Fruit fly (Drosophila melanogaster) whole organism, prepupa: ENCODE data around the gene PMCA.

Experiments
- Blimp-1 ChIP-seq: fragments of 200-800 bp; sonication (Bioruptor generic); optimal IDR thresholded peaks from 3 replicates; lab custom pipeline; 2017; ENCODE audit warnings: missing biosample characterization, missing genetic modification characterization, mild to moderate bottlenecking, moderate library complexity, missing genetic modification reagents
- CG10631 ChIP-seq: fragments of 200-800 bp; sonication (Bioruptor generic); optimal IDR thresholded peaks from 2 replicates; lab custom pipeline; 2016; ENCODE audit warnings: missing biosample characterization, missing genetic modification characterization
- CG11762 ChIP-seq: fragments of 200-800 bp; sonication (Bioruptor generic); optimal IDR thresholded peaks from 3 replicates; lab custom pipeline; 2016; ENCODE audit warnings: missing biosample characterization, missing genetic modification characterization; ENCODE audit not compliant: insufficient read depth
- CG11902 ChIP-seq: fragments of 200-800 bp; sonication (Bioruptor generic); optimal IDR thresholded peaks from 3 replicates; lab custom pipeline; 2016; ENCODE audit warnings: missing biosample characterization, missing genetic modification characterization
- CG15336 ChIP-seq: fragments of 200-800 bp; sonication (Bioruptor generic); IDR thresholded peaks from 2 replicates; pipeline ENCODE4 v1.3.6; 2022; ENCODE audit warnings: missing biosample characterization, missing genetic modification characterization
- CG1621 ChIP-seq: fragments of 200-800 bp; sonication (Bioruptor generic); optimal IDR thresholded peaks from 3 replicates; lab custom pipeline; 2018; ENCODE audit warnings: missing biosample characterization, mild to moderate bottlenecking, missing genetic modification characterization
- CG16779 ChIP-seq: fragments of 200-800 bp; sonication (Bioruptor generic); optimal IDR thresholded peaks from 3 replicates; lab custom pipeline; 2017; ENCODE audit warnings: missing biosample characterization, mild to moderate bottlenecking, missing genetic modification characterization
- CG31627 ChIP-seq: fragments of 200-800 bp; sonication (Bioruptor generic); optimal IDR thresholded peaks from 3 replicates; lab custom pipeline; 2016; ENCODE audit warnings: missing biosample characterization, missing genetic modification characterization
- CG32006 ChIP-seq: fragments of 200-800 bp; sonication (Bioruptor generic); optimal IDR thresholded peaks from 3 replicates; lab custom pipeline; 2017; ENCODE audit warnings: missing biosample characterization, mild to moderate bottlenecking, missing genetic modification characterization
- CG34406 ChIP-seq: fragments of 200-800 bp; sonication (Bioruptor generic); optimal IDR thresholded peaks from 3 replicates; lab custom pipeline; 2016; ENCODE audit warnings: missing biosample characterization, missing genetic modification characterization
- CG3919 ChIP-seq: fragments of 200-800 bp; sonication (Bioruptor generic); optimal IDR thresholded peaks from 3 replicates; lab custom pipeline; 2016; ENCODE audit warnings: missing biosample characterization, missing genetic modification characterization
- CG6276 ChIP-seq: fragments of 200-800 bp; sonication (Bioruptor generic); optimal IDR thresholded peaks from 2 replicates; lab custom pipeline; 2017; ENCODE audit warnings: missing biosample characterization, mild to moderate bottlenecking, missing genetic modification characterization
- CG6792 ChIP-seq: fragments of 200-800 bp; sonication (Bioruptor generic); optimal IDR thresholded peaks from 3 replicates; lab custom pipeline; 2016; ENCODE audit warnings: missing biosample characterization, missing genetic modification characterization
- CG6808 ChIP-seq: fragments of 200-800 bp; sonication (Bioruptor generic); optimal IDR thresholded peaks from 3 replicates; lab custom pipeline; 2017; ENCODE audit warnings: missing biosample characterization, missing genetic modification characterization, mild to moderate bottlenecking, moderate library complexity, missing genetic modification reagents
- CG6854 ChIP-seq: fragments of 200-800 bp; sonication (Bioruptor generic); optimal IDR thresholded peaks from 2 replicates; lab custom pipeline; 2017; ENCODE audit warnings: missing biosample characterization, mild to moderate bottlenecking, missing genetic modification characterization
- CG8319 ChIP-seq: fragments of 200-800 bp; sonication (Bioruptor generic); optimal IDR thresholded peaks from 3 replicates; lab custom pipeline; 2016; ENCODE audit warnings: missing biosample characterization, missing genetic modification characterization
- CG8632 ChIP-seq: fragments of 200-800 bp; sonication (Bioruptor generic); optimal IDR thresholded peaks from 3 replicates; lab custom pipeline; 2016; ENCODE audit warnings: missing biosample characterization, missing genetic modification characterization
- CG9139 ChIP-seq: fragments of 200-800 bp; sonication (Bioruptor generic); optimal IDR thresholded peaks from 3 replicates; lab custom pipeline; 2017; ENCODE audit warnings: missing biosample characterization, mild to moderate bottlenecking, missing genetic modification characterization
- Eip78C ChIP-seq: fragments of 200-800 bp; sonication (Bioruptor generic); peaks from one replicate; lab custom pipeline; 2016; ENCODE audit warnings: missing biosample characterization, missing genetic modification characterization
- Eip93F ChIP-seq: fragments of 200-800 bp; sonication (Bioruptor generic); optimal IDR thresholded peaks from 2 replicates; lab custom pipeline; 2016; ENCODE audit warnings: missing biosample characterization, mild to moderate bottlenecking, missing genetic modification characterization
- Ets21C ChIP-seq: fragments of 200-800 bp; sonication (Bioruptor generic); optimal IDR thresholded peaks from 3 replicates; lab custom pipeline; 2016; ENCODE audit warnings: missing biosample characterization, missing genetic modification characterization
- Gug ChIP-seq: fragments of 200-800 bp; sonication (Bioruptor generic); IDR thresholded peaks from 2 replicates; pipeline ENCODE4 v1.3.6; 2022; ENCODE audit warnings: missing biosample characterization, missing genetic modification characterization
- Hr38 ChIP-seq: sonication (Bioruptor generic); optimal IDR thresholded peaks from 2 replicates; lab custom pipeline; 2016; ENCODE audit warnings: missing biosample characterization, missing genetic modification characterization
- Hr39 ChIP-seq: fragments of 200-800 bp; sonication (Bioruptor generic); optimal IDR thresholded peaks from 2 replicates; lab custom pipeline; 2016; ENCODE audit warnings: missing biosample characterization, missing genetic modification characterization
- Hr4 ChIP-seq: fragments of 200-800 bp; sonication (Bioruptor generic); optimal IDR thresholded peaks from 3 replicates; lab custom pipeline; 2016; ENCODE audit warnings: missing biosample characterization, missing genetic modification characterization
- Lpt ChIP-seq: fragments of 200-800 bp; sonication (Bioruptor generic); optimal IDR thresholded peaks from 3 replicates; lab custom pipeline; 2016; ENCODE audit warnings: missing biosample characterization, missing genetic modification characterization
- Met ChIP-seq: fragments of 200-800 bp; sonication (Bioruptor generic); optimal IDR thresholded peaks from 3 replicates; lab custom pipeline; 2016; ENCODE audit warnings: missing biosample characterization, missing genetic modification characterization
- OdsH ChIP-seq: fragments of 200-800 bp; sonication (Bioruptor generic); optimal IDR thresholded peaks from 3 replicates; lab custom pipeline; 2016; ENCODE audit warnings: missing biosample characterization, missing genetic modification characterization
- Smox ChIP-seq: fragments of 200-800 bp; sonication (Bioruptor generic); optimal IDR thresholded peaks from 3 replicates; lab custom pipeline; 2016; ENCODE audit warnings: missing biosample characterization, missing genetic modification characterization
- Sox102F ChIP-seq: fragments of 200-800 bp; sonication (Bioruptor generic); optimal IDR thresholded peaks from 2 replicates; lab custom pipeline; 2016; ENCODE audit warnings: missing biosample characterization, mild to moderate bottlenecking, missing genetic modification characterization
- Sox14 ChIP-seq: fragments of 200-800 bp; sonication (Bioruptor generic); optimal IDR thresholded peaks from 3 replicates; lab custom pipeline; 2016; ENCODE audit warnings: missing biosample characterization, missing genetic modification characterization
- achi ChIP-seq: fragments of 200-800 bp; sonication (Bioruptor generic); optimal IDR thresholded peaks from 3 replicates; lab custom pipeline; 2016; ENCODE audit warnings: missing biosample characterization, missing genetic modification characterization
- cyc ChIP-seq: fragments of 200-800 bp; sonication (Bioruptor generic); optimal IDR thresholded peaks from 3 replicates; lab custom pipeline; 2016; ENCODE audit warnings: missing biosample characterization, missing genetic modification characterization
- dsx ChIP-seq: fragments of 200-800 bp; optimal IDR thresholded peaks from 3 replicates; lab custom pipeline; 2019; ENCODE audit warnings: missing biosample characterization, mild to moderate bottlenecking, missing genetic modification characterization, moderate library complexity; ENCODE audit not compliant: poor library complexity, severe bottlenecking
- eg ChIP-seq: fragments of 200-800 bp; sonication (Bioruptor generic); IDR thresholded peaks from 3 replicates; pipeline ENCODE4 v1.3.6; 2022; ENCODE audit warnings: missing biosample characterization, missing genetic modification characterization
- esn ChIP-seq: fragments of 200-800 bp; sonication (Bioruptor generic); optimal IDR thresholded peaks from 2 replicates; lab custom pipeline; 2016; ENCODE audit warnings: missing biosample characterization, mild to moderate bottlenecking, missing genetic modification characterization, moderate library complexity
- fd85E ChIP-seq: fragments of 200-800 bp; sonication (Bioruptor generic); optimal IDR thresholded peaks from 3 replicates; lab custom pipeline; 2016; ENCODE audit warnings: missing biosample characterization, missing genetic modification characterization
- fkh ChIP-seq: fragments of 200-800 bp; sonication (Bioruptor generic); optimal IDR thresholded peaks from 3 replicates; lab custom pipeline; 2017; ENCODE audit warnings: missing biosample characterization, mild to moderate bottlenecking, missing genetic modification characterization, moderate library complexity
- lz ChIP-seq: fragments of 200-800 bp; sonication (Bioruptor generic); optimal IDR thresholded peaks from 3 replicates; lab custom pipeline; 2016; ENCODE audit warnings: missing biosample characterization, missing genetic modification characterization
- pdm3 ChIP-seq: fragments of 200-800 bp; sonication (Bioruptor generic); optimal IDR thresholded peaks from 3 replicates; lab custom pipeline; 2016; ENCODE audit warnings: missing biosample characterization, missing genetic modification characterization
- ss ChIP-seq, 2 experiments: fragments of 200-800 bp; sonication (Bioruptor generic); optimal IDR thresholded peaks; 2 replicates in 1 of 2; 3 replicates in 1 of 2; lab custom pipeline; 2017 to 2018; ENCODE audit warnings: mild to moderate bottlenecking in 2 of 2, missing biosample characterization in 2 of 2, missing genetic modification characterization in 2 of 2, moderate library complexity in 1 of 2
- svp ChIP-seq: fragments of 200-800 bp; sonication (Bioruptor generic); peaks from one replicate; lab custom pipeline; 2016; ENCODE audit warnings: missing biosample characterization, missing genetic modification characterization
- topi ChIP-seq: fragments of 200-800 bp; sonication (Bioruptor generic); optimal IDR thresholded peaks from 3 replicates; lab custom pipeline; 2016; ENCODE audit warnings: missing biosample characterization, missing genetic modification characterization

Gene PMCA

dm6 chr4:404325-404724, 45.6 kb upstream of the PMCA start (continued):
- TF ChIP-seq Hr39 (GFP tag; lab: Kevin White, UChicago) (no peak), eg (no peak), CG8319 (GFP tag; lab: Kevin White, UChicago) (no peak), CG11902 (GFP tag; lab: Kevin White, UChicago) (no peak), pdm3 (GFP tag; lab: Kevin White, UChicago) (peak; percentile 19), CG15336 (GFP tag; lab: Robert Waterston, UW) (no peak), CG6792 (no peak)
- TF ChIP-seq, all 60 proteins: peak for 25

dm6 chr4:402928-403575, 44.3 kb upstream of the PMCA start:
- TF ChIP-seq CG10631 (GFP tag; lab: Kevin White, UChicago) (no peak), Lpt (GFP tag; lab: Kevin White, UChicago) (no peak), CG3919 (GFP tag; lab: Kevin White, UChicago) (no peak), CG1621 (tag; lab: Kevin White, UChicago) (no peak), CG11762 (GFP tag; lab: Kevin White, UChicago) (no peak), eg (no peak), Ets21C (GFP tag; lab: Kevin White, UChicago) (no peak), Blimp-1 (GFP tag; lab: Kevin White, UChicago) (no peak), Eip93F (GFP tag; lab: Kevin White, UChicago) (no peak), achi (GFP tag; lab: Kevin White, UChicago) (no peak), Gug (GFP tag; lab: Robert Waterston, UW) (no peak), CG34406 (GFP tag; lab: Kevin White, UChicago) (no peak), Hr38 (GFP tag; lab: Kevin White, UChicago) (no peak), ss (GFP tag; optimal IDR thresholded peaks at IDR 0.05; lab: Kevin White, UChicago) (no peak), Met (GFP tag; lab: Kevin White, UChicago) (no peak), Hr4 (GFP tag; lab: Kevin White, UChicago) (no peak)

DNA sequence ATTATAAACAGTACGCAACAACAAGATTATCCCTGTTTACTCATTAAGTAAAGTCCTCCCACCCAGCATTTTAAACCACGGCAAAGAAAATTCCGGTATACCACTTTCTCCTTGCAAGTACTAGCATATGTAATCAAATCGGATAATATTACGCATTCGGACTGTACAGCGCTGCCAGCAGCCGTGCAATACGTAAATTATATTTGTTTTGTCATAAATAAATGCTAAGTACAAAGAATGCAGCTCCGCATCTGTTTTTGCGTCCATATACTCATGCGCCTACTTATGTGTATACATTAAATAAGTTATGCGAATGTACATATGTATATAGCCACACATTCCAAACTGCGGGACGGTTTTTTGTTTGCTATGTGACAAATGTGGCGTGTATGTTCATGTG, 39.8 kb upstream of the PMCA start:
- TF ChIP-seq fkh (peak; percentile 35), Sox14 (GFP tag; lab: Kevin White, UChicago) (no peak), svp (GFP tag; lab: Kevin White, UChicago) (peak; percentile 27)
- TF ChIP-seq, all 60 proteins: peak for 2

dm6 chr4:395869-396568, 37.3 kb upstream of the PMCA start:
- TF ChIP-seq esn (GFP tag; lab: Kevin White, UChicago) = no peak
- TF ChIP-seq CG9139 (GFP tag; lab: Kevin White, UChicago) = no peak
- TF ChIP-seq pdm3 (GFP tag; lab: Kevin White, UChicago) = peak; percentile 27
- TF ChIP-seq cyc (GFP tag; lab: Kevin White, UChicago) = peak; percentile 38
- peak; percentile 12 for TF ChIP-seq Hr39 (GFP tag; lab: Kevin White, UChicago)
- no peak for TF ChIP-seq CG6276 (GFP tag; lab: Kevin White, UChicago)
- no peak for TF ChIP-seq fd85E (GFP tag; lab: Kevin White, UChicago)
- peak; percentile 1 for TF ChIP-seq topi (GFP tag; lab: Kevin White, UChicago)
- TF ChIP-seq CG6854 (GFP tag; lab: Kevin White, UChicago) = no peak
- peak; percentile 17 for TF ChIP-seq Hr4 (GFP tag; lab: Kevin White, UChicago)
- TF ChIP-seq CG6792 = peak; percentile 12
- TF ChIP-seq Smox (GFP tag; lab: Kevin White, UChicago) = peak; percentile 27
- TF ChIP-seq lz (GFP tag; lab: Kevin White, UChicago) = peak; percentile 31
- peak; percentile 8 for TF ChIP-seq CG6808 (GFP tag; lab: Kevin White, UChicago)
- TF ChIP-seq OdsH (GFP tag; lab: Kevin White, UChicago) = peak; percentile 17
- no peak for TF ChIP-seq CG16779
- TF ChIP-seq CG8632 (GFP tag; lab: Kevin White, UChicago) = no peak
- no peak for TF ChIP-seq dsx (GFP tag; lab: Kevin White, UChicago)
- no peak for TF ChIP-seq fkh
- TF ChIP-seq Sox102F (GFP tag; lab: Kevin White, UChicago) = peak; percentile 15
- peak; percentile 29 for TF ChIP-seq CG31627
- TF ChIP-seq Lpt (GFP tag; lab: Kevin White, UChicago) = no peak
- no peak for TF ChIP-seq CG11762 (GFP tag; lab: Kevin White, UChicago)
- TF ChIP-seq Hr38 (GFP tag; lab: Kevin White, UChicago) = no peak
- TF ChIP-seq Blimp-1 (GFP tag; lab: Kevin White, UChicago) = no peak
- no peak for TF ChIP-seq CG32006
- no peak for TF ChIP-seq eg
- TF ChIP-seq Eip78C (GFP tag; lab: Kevin White, UChicago) = peak; percentile 87
- peak; percentile 29 for TF ChIP-seq CG10631 (GFP tag; lab: Kevin White, UChicago)
